Worm (Caenorhabditis elegans) whole organism, mixed stage, embryonic: ENCODE results near the gene nhr-235.

Experiments used
- bed-3 ChIP-seq: fragments of 200-800 bp; sonication (Bioruptor generic); optimal IDR thresholded peaks from 3 replicates; lab custom pipeline; 2018; ENCODE audit warnings: mild to moderate bottlenecking, missing genetic modification characterization, moderate library complexity, missing compliant biosample characterization
- ceh-39 ChIP-seq: fragments of 150-350 bp; optimal IDR thresholded peaks from 2 replicates; lab custom pipeline; 2014; ENCODE audit warnings: missing biosample characterization, missing genetic modification characterization
- ceh-43 ChIP-seq: fragments of 200-800 bp; sonication (Bioruptor generic); optimal IDR thresholded peaks from 2 replicates; lab custom pipeline; 2018; ENCODE audit warnings: mild to moderate bottlenecking, missing genetic modification characterization, moderate library complexity, missing compliant biosample characterization
- ceh-83 ChIP-seq: fragments of 200-800 bp; sonication (Bioruptor generic); optimal IDR thresholded peaks from 2 replicates; lab custom pipeline; 2018; ENCODE audit warnings: mild to moderate bottlenecking, missing genetic modification characterization, missing compliant biosample characterization
- drap-1 ChIP-seq: fragments of 200-800 bp; sonication (Bioruptor generic); optimal IDR thresholded peaks from 3 replicates; lab custom pipeline; 2018; ENCODE audit warnings: mild to moderate bottlenecking, missing genetic modification characterization, missing compliant biosample characterization
- elt-1 ChIP-seq: sonication (generic microtip); optimal IDR thresholded peaks from 2 replicates; lab custom pipeline; 2017; ENCODE audit warnings: missing genetic modification characterization, mild to moderate bottlenecking, missing compliant biosample characterization, antibody characterized with exemption, moderate library complexity, borderline replicate concordance; ENCODE audit not compliant: insufficient read depth
- elt-3 ChIP-seq: fragments of 150-350 bp; optimal IDR thresholded peaks from 2 replicates; lab custom pipeline; 2014; ENCODE audit warnings: missing biosample characterization, missing genetic modification characterization
- flh-1 ChIP-seq: fragments of 200-800 bp; sonication (Bioruptor generic); optimal IDR thresholded peaks from 2 replicates; lab custom pipeline; 2018; ENCODE audit warnings: mild to moderate bottlenecking, missing genetic modification characterization, moderate library complexity, missing compliant biosample characterization
- ham-2 ChIP-seq: fragments of 200-800 bp; sonication (Bioruptor generic); optimal IDR thresholded peaks from 2 replicates; lab custom pipeline; 2018; ENCODE audit warnings: mild to moderate bottlenecking, missing genetic modification characterization, missing compliant biosample characterization
- hlh-1 ChIP-seq: fragments of 150-350 bp; optimal IDR thresholded peaks from 2 replicates; lab custom pipeline; 2014; ENCODE audit warnings: missing biosample characterization, missing genetic modification reagents, missing genetic modification characterization
- lin-13 ChIP-seq: fragments of 150-350 bp; optimal IDR thresholded peaks from 2 replicates; lab custom pipeline; 2014; ENCODE audit warnings: missing biosample characterization, missing genetic modification characterization
- lsy-2 ChIP-seq: fragments of 150-350 bp; optimal IDR thresholded peaks from 2 replicates; lab custom pipeline; 2014; ENCODE audit warnings: missing biosample characterization, missing genetic modification characterization
- mab-5 ChIP-seq: fragments of 150-350 bp; optimal IDR thresholded peaks from 2 replicates; lab custom pipeline; 2014; ENCODE audit warnings: missing biosample characterization, missing genetic modification characterization
- nhr-12 ChIP-seq: fragments of 150-350 bp; optimal IDR thresholded peaks from 2 replicates; lab custom pipeline; 2014; ENCODE audit warnings: missing biosample characterization, missing genetic modification characterization
- nhr-2 ChIP-seq: fragments of 150-350 bp; optimal IDR thresholded peaks from 2 replicates; lab custom pipeline; 2014; ENCODE audit warnings: missing biosample characterization, missing genetic modification characterization
- nhr-237 ChIP-seq: fragments of 150-350 bp; optimal IDR thresholded peaks from 2 replicates; lab custom pipeline; 2014; ENCODE audit warnings: missing biosample characterization, missing genetic modification characterization
- nhr-28 ChIP-seq: fragments of 150-350 bp; optimal IDR thresholded peaks from 2 replicates; lab custom pipeline; 2014; ENCODE audit warnings: missing biosample characterization, missing genetic modification characterization
- nhr-76 ChIP-seq: sonication (generic microtip); optimal IDR thresholded peaks from 2 replicates; lab custom pipeline; 2017; ENCODE audit warnings: missing biosample characterization, missing genetic modification characterization
- sem-2 ChIP-seq: fragments of 200-800 bp; sonication (Bioruptor generic); optimal IDR thresholded peaks from 2 replicates; lab custom pipeline; 2018; ENCODE audit warnings: mild to moderate bottlenecking, missing genetic modification characterization, missing compliant biosample characterization
- snpc-4 ChIP-seq: fragments of 150-350 bp; optimal IDR thresholded peaks from 2 replicates; lab custom pipeline; 2014; ENCODE audit warnings: missing biosample characterization, missing genetic modification characterization
- tbx-8 ChIP-seq: fragments of 200-800 bp; sonication (Bioruptor generic); optimal IDR thresholded peaks from 2 replicates; lab custom pipeline; 2018; ENCODE audit warnings: mild to moderate bottlenecking, missing genetic modification characterization, moderate library complexity, missing compliant biosample characterization
- unc-120 ChIP-seq: sonication (generic microtip); optimal IDR thresholded peaks from 2 replicates; lab custom pipeline; 2017; ENCODE audit warnings: missing genetic modification characterization, missing compliant biosample characterization; ENCODE audit not compliant: poor library complexity, severe bottlenecking
- unc-62 ChIP-seq: fragments of 150-350 bp; optimal IDR thresholded peaks from 2 replicates; lab custom pipeline; 2014; ENCODE audit warnings: missing biosample characterization, missing genetic modification reagents, missing genetic modification characterization
- ztf-11 ChIP-seq: fragments of 150-350 bp; optimal IDR thresholded peaks from 2 replicates; lab custom pipeline; 2014; ENCODE audit warnings: missing biosample characterization, missing genetic modification characterization

nhr-235 gene

DNA sequence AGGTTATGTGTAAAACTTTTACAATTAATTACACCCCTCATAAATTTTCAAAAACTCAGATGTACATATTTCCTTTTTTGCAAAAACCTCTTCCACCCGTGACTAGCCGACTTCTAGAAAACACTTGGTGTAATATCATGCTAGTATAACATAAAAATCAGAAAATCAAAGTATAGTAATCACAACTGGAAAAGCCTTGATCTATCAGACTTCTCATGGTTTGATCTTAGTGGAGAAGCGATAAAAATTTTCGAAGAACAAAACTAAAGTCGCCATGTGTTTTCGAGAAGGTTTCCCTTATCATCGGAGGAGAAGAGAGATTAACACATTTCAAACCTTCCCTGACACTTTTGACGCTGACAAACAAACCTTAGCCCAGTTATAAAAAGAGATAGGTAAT, 11.9 kb upstream of the nhr-235 start, which contains the start of gene nspe-5:
TSS of gene nspe-5 (plus strand) at position 301 of the 400 bp plus-strand sequence.
- TF ChIP-seq elt-3 (tag; lab: Kevin White, UChicago) (no peak), mab-5 (tag; lab: Kevin White, UChicago) (no peak), tbx-8 (GFP tag; lab: Kevin White, UChicago) (no peak), nhr-76 (tag; lab: Kevin White, UChicago) (no peak), drap-1 (GFP tag; lab: Kevin White, UChicago) (no peak)

DNA sequence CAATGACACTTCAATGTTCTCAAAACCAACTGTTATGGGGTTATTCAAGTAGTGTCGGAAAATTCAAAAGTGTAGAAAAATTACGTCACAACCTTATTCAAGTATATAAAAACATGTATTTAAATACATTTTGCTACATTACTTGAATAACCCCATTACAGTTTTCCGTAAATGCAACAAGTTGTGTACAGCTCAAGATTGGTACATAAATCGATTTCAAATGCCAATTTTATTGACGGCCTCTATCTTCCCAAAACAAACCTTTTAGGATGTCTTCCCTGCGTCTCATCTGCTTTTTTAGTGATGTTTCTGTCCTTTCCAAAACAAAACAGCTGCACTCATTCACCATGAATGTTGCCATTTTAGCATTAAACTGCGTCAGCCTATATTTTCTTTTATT, 11.1 kb upstream of the nhr-235 start, which contains the start of gene Y38E10A.28:
TSS of gene Y38E10A.28 (plus strand) at position 301 of the 400 bp plus-strand sequence.
- TF ChIP-seq unc-62 (GFP tag; lab: Kevin White, UChicago) (no peak), ceh-43 (GFP tag; lab: Kevin White, UChicago) (no peak), ceh-39 (tag; lab: Kevin White, UChicago) (no peak), sem-2 (no peak), unc-120 (tag; lab: Kevin White, UChicago) (no peak)

DNA sequence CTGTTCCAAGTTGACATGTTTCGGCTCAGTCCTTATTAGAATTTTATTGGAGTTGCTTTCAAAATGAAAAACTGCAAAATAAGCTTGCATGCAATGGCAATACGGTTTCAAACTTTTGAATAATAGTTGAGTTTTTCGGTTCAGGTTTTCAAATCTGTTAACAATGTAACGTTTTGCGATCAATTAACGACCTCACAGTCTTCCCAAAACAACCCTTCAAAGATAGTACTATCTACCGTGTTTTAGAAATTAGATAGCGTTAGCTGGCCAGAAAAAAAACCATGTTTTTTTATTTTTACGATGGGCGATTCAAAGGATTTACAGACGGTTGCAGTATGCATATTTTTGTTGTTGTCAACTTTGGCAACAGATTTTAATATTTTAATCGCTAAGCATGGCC, 9.6 kb upstream of the nhr-235 start, which contains the start of gene Y38E10A.34:
TSS of gene Y38E10A.34 (plus strand) at position 301 of the 400 bp plus-strand sequence.
- TF ChIP-seq unc-62 (GFP tag; lab: Kevin White, UChicago) (no peak), elt-1 (tag; lab: Kevin White, UChicago) (no peak), nhr-76 (tag; lab: Kevin White, UChicago) (no peak)

DNA sequence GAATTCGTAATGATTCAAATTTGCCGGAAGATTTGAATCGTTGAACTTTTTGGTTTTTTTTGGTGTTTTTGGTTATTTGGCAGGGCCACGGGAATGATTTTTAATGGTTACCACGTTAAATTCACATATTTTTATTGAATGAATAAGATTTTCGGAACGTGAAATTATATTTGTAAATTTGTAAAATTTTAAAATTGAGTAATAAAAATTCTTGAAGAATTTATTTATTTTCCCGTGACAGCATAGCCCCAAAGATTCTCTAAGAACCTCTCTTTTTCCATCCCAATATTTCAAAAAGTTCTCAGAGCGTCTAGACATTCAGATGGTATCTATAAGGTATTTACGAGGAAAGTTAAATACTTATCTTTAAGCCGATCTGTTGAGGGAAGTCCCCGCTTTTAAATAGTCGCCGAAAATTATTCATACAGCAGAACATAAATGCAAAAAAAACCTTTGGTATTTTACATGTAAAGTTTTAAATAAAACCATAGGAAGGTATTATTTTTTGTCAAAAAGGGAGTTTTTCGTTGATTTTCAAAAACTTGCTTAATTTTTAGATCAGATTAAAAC, 5.6 kb upstream of the nhr-235 start, which contains the start of gene Y38E10A.17:
TSS of gene Y38E10A.17 (minus strand) at position 51 of the 570 bp plus-strand sequence.
- TF ChIP-seq lin-13 (tag; lab: Kevin White, UChicago), result no peak
- TF ChIP-seq unc-120 (tag; lab: Kevin White, UChicago), result no peak
- TF ChIP-seq nhr-2 (tag; lab: Kevin White, UChicago), result no peak
- TF ChIP-seq nhr-237, result no peak
- no peak for TF ChIP-seq sem-2
- TF ChIP-seq hlh-1 (tag; lab: Kevin White, UChicago), result no peak
- TF ChIP-seq ztf-11 (tag; lab: Kevin White, UChicago), result no peak

DNA sequence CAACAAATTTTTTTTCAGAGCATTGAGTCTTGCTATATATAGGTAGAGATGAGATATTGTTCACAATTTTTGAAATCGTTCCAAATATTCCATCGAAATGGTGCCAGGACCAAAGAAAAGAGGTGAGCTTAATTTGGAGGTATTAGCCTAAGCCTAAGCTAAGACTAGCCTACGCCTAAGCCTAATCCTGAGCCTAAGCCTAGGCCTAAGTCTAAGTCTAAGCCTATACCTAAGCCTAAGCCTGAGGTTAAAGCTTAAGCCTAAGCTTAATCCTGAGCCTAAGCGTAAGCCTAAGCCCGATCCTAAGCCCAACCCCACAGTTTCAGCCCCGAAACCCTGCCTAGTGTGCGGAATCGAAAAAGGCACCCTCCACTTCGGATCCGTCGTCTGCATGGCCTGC, 3.9 kb upstream of the nhr-235 start, which contains the start of gene nhr-234:
TSS of gene nhr-234 (plus strand) at position 77 of the 400 bp plus-strand sequence.
- TF ChIP-seq nhr-237 (no peak), lin-13 (tag; lab: Kevin White, UChicago) (no peak), ceh-83 (GFP tag; lab: Kevin White, UChicago) (no peak), unc-120 (tag; lab: Kevin White, UChicago) (no peak), bed-3 (no peak), mab-5 (tag; lab: Kevin White, UChicago) (no peak)

DNA sequence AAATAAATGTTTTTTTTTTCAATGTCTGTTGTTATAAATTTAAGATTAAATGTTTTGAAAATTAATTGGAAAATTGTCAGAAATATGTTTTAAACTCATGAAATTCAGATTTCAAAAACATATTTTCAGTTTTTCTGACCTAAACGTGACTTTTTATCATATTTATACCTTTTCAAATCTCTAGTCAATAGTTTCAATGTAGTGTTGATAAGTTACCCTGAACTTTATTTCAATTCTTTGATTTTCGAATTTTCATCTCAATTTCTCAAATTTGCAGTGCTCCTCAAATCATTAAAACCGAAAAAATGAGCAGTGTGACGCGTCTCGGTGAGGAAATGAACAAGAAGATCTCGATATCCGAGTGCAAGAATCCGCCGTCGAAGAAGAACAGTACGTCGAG, 14.0 kb downstream of the nhr-235 start, which contains the start of gene rgs-4:
TSS of gene rgs-4 (plus strand) at position 301 of the 400 bp plus-strand sequence.
- TF ChIP-seq ham-2 (GFP tag; lab: Kevin White, UChicago) (no peak), drap-1 (GFP tag; lab: Kevin White, UChicago) (no peak), flh-1 (GFP tag; lab: Kevin White, UChicago) (no peak), lin-13 (tag; lab: Kevin White, UChicago) (no peak), elt-1 (tag; lab: Kevin White, UChicago) (no peak), snpc-4 (no peak), nhr-237 (no peak), nhr-28 (tag; lab: Kevin White, UChicago) (no peak), nhr-12 (tag; lab: Kevin White, UChicago) (no peak), lsy-2 (tag; lab: Kevin White, UChicago) (no peak)

DNA sequence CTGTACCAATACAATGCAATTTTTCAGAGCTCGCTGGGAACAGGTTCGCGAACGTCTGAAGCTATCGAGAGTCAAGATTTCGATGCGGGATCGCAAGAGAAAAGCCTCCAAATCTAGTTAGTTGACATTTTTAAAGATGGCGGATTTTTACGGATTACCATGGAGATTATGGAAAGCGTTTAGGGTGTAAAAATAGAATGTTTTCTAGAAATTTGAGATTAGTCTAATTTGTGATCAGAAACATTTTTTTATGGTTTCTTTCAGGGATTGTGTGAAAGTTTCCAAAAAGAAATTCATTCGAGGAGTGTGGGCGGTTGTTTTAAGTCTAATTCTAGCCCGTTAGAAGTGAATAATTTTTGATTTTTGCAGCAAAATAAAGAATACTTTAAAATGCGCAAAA, 15.3 kb downstream of the nhr-235 start:
- TF ChIP-seq ham-2 (GFP tag; lab: Kevin White, UChicago), result no peak
- TF ChIP-seq, all 35 proteins: peak for 0
